Worm (Caenorhabditis elegans) whole organism, mixed stage, embryonic: ENCODE data around the gene sre-28.

Experiments
- blmp-1 ChIP-seq: fragments of 150-350 bp; optimal IDR thresholded peaks from 2 replicates; lab custom pipeline; 2014; ENCODE audit warnings: missing biosample characterization, missing genetic modification characterization
- ces-1 ChIP-seq: fragments of 150-350 bp; optimal IDR thresholded peaks from 2 replicates; lab custom pipeline; 2014; ENCODE audit warnings: missing biosample characterization, missing genetic modification reagents, missing genetic modification characterization
- lin-13 ChIP-seq: fragments of 150-350 bp; optimal IDR thresholded peaks from 2 replicates; lab custom pipeline; 2014; ENCODE audit warnings: missing biosample characterization, missing genetic modification characterization
- lin-32 ChIP-seq: fragments of 200-800 bp; sonication (Bioruptor generic); optimal IDR thresholded peaks from 2 replicates; lab custom pipeline; 2018; ENCODE audit warnings: mild to moderate bottlenecking, missing genetic modification characterization, missing compliant biosample characterization
- lsy-2 ChIP-seq: fragments of 150-350 bp; optimal IDR thresholded peaks from 2 replicates; lab custom pipeline; 2014; ENCODE audit warnings: missing biosample characterization, missing genetic modification characterization
- mab-5 ChIP-seq: fragments of 150-350 bp; optimal IDR thresholded peaks from 2 replicates; lab custom pipeline; 2014; ENCODE audit warnings: missing biosample characterization, missing genetic modification characterization
- nhr-237 ChIP-seq: fragments of 150-350 bp; optimal IDR thresholded peaks from 2 replicates; lab custom pipeline; 2014; ENCODE audit warnings: missing biosample characterization, missing genetic modification characterization
- nhr-28 ChIP-seq: fragments of 150-350 bp; optimal IDR thresholded peaks from 2 replicates; lab custom pipeline; 2014; ENCODE audit warnings: missing biosample characterization, missing genetic modification characterization
- nhr-76 ChIP-seq: sonication (generic microtip); optimal IDR thresholded peaks from 2 replicates; lab custom pipeline; 2017; ENCODE audit warnings: missing biosample characterization, missing genetic modification characterization
- pha-4 ChIP-seq: fragments of 150-350 bp; optimal IDR thresholded peaks from 2 replicates; lab custom pipeline; 2018; ENCODE audit warnings: missing biosample characterization, missing genetic modification reagents, missing genetic modification characterization
- snpc-4 ChIP-seq: fragments of 150-350 bp; optimal IDR thresholded peaks from 2 replicates; lab custom pipeline; 2014; ENCODE audit warnings: missing biosample characterization, missing genetic modification characterization
- unc-62 ChIP-seq: fragments of 150-350 bp; optimal IDR thresholded peaks from 2 replicates; lab custom pipeline; 2014; ENCODE audit warnings: missing biosample characterization, missing genetic modification reagents, missing genetic modification characterization
- ztf-11 ChIP-seq: fragments of 150-350 bp; optimal IDR thresholded peaks from 2 replicates; lab custom pipeline; 2014; ENCODE audit warnings: missing biosample characterization, missing genetic modification characterization

ce11 chrV:9987688-9988087, 43.5 kb downstream of the sre-28 start, which contains the start of gene C27H6.8:
- no peak for TF ChIP-seq nhr-76 (tag; lab: Kevin White, UChicago)
- TF ChIP-seq ztf-11 (tag; lab: Kevin White, UChicago) = no peak
- no peak for TF ChIP-seq lsy-2
- TF ChIP-seq unc-62 (GFP tag; lab: Kevin White, UChicago) = no peak
- TF ChIP-seq mab-5 (tag; lab: Kevin White, UChicago) = no peak
- TF ChIP-seq nhr-28 (tag; lab: Kevin White, UChicago) = no peak
- no peak for TF ChIP-seq ces-1 (GFP tag; lab: Kevin White, UChicago)
- no peak for TF ChIP-seq lin-13 (tag; lab: Kevin White, UChicago)
- no peak for TF ChIP-seq snpc-4 (tag; lab: Kevin White, UChicago)
- no peak for TF ChIP-seq blmp-1 (tag; lab: Kevin White, UChicago)
- no peak for TF ChIP-seq nhr-237 (tag; lab: Kevin White, UChicago)
- TF ChIP-seq lin-32 (GFP tag; lab: Kevin White, UChicago) = no peak
- no peak for TF ChIP-seq pha-4 (tag; lab: Kevin White, UChicago)
